Worm (Caenorhabditis elegans): Measurements from ENCODE around the gene srg-67.
A peak's percentile ranks its signal among the peaks of the same experiment; 100 is the strongest.

The srg-67 gene

DNA sequence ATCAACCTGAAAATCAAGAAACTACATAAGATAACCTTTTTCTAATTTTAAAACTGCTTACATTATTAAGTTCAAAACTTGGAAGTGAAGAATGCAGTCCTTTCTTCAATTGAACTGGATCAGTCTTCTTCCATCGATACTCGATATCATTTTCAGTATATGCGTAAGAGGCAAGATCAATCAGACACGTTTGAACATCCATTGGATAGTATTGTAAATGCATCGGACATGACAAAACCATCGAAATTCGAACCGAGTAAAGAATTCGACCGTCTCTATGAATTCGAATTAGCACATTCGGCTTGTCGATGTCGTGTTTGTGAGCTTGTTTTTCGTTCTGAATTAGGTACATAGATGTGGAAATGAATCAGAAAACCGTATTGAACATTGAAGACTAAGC, 12.1 kb downstream of the srg-67 start:
- TF ChIP-seq nhr-43 (tag; optimal IDR thresholded peaks at IDR 0.05; ENCODE audit: poor library complexity, severe bottlenecking) = no peak
- TF ChIP-seq pqm-1 (tag; optimal IDR thresholded peaks at IDR 0.05) = no peak
- TF ChIP-seq nhr-25 (tag; optimal IDR thresholded peaks at IDR 0.05) = no peak
- TF ChIP-seq daf-12 (tag; optimal IDR thresholded peaks at IDR 0.05) = no peak
- no peak for TF ChIP-seq egl-27 (tag; optimal IDR thresholded peaks at IDR 0.05)
- TF ChIP-seq nhr-76 (tag; optimal IDR thresholded peaks at IDR 0.05) = no peak
- TF ChIP-seq elt-1 (tag; optimal IDR thresholded peaks at IDR 0.05) = no peak
- no peak for TF ChIP-seq ztf-4 (tag; optimal IDR thresholded peaks at IDR 0.05)
- no peak for TF ChIP-seq nhr-28 (tag; optimal IDR thresholded peaks at IDR 0.05)
- TF ChIP-seq ZK546.5 (tag; optimal IDR thresholded peaks at IDR 0.05) = no peak

DNA sequence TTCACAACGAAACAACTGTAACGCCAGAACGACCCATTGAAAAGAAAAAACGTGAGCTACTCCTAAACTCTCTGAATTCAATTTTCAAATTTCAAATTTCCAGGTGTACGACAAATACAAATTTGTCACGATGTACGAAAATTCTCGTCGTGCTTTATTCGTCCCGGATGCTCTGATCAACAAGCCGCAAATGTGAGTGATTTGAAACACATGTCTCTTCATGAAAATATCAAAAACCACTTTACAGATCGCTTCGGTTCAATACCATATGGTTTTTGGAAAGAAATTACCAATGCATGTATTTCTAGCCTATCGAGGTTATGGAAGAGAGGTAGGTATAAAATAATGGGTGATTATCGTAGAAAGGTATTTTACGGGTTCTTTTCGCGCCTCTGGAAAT, 15.7 kb downstream of the srg-67 start:
- TF ChIP-seq mdl-1 (tag; optimal IDR thresholded peaks at IDR 0.05) = no peak
- no peak for TF ChIP-seq nhr-11 (tag; optimal IDR thresholded peaks at IDR 0.05)
- TF ChIP-seq nhr-77 (tag; optimal IDR thresholded peaks at IDR 0.05) = no peak

DNA sequence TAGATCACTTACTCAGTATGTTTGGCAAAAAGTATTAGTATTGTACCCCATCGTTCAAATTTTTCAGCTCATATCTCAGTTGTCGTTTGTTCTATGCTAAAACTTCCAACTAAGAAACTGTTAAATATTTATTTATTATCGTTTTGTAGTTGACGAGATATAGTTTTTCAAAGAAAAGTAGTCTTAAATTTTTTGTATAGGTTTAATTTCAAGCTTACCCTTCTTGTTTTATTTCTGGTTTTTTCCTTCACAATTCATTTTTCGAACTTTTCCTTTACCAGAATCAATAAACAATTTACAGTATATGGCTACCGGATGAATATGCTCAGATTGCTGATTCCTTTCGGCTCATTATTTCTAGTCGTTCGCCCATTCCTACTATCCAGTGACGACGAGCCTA, 17.0 kb downstream of the srg-67 start, which contains the start of gene F08F3.1:
Gene F08F3.1, plus strand, starts transcription at position 301 of the 400 bp plus-strand sequence.
- no peak for TF ChIP-seq nhr-237 (tag; optimal IDR thresholded peaks at IDR 0.05)
- no peak for TF ChIP-seq nhr-23 (tag; optimal IDR thresholded peaks at IDR 0.05)
- no peak for TF ChIP-seq hmg-11 (tag; optimal IDR thresholded peaks at IDR 0.05)
- no peak for TF ChIP-seq ztf-4 (tag; optimal IDR thresholded peaks at IDR 0.05)
- TF ChIP-seq daf-12 (tag; optimal IDR thresholded peaks at IDR 0.05) = no peak
- TF ChIP-seq aly-2 (tag; optimal IDR thresholded peaks at IDR 0.05) = no peak
- TF ChIP-seq nhr-43 (tag; optimal IDR thresholded peaks at IDR 0.05; ENCODE audit: poor library complexity, severe bottlenecking) = no peak
- no peak for TF ChIP-seq nhr-76 (tag; optimal IDR thresholded peaks at IDR 0.05)
- TF ChIP-seq ceh-16 (tag; optimal IDR thresholded peaks at IDR 0.05) = no peak
- TF ChIP-seq fkh-2 (tag; optimal IDR thresholded peaks at IDR 0.05) = no peak
- TF ChIP-seq snpc-4 (tag; optimal IDR thresholded peaks at IDR 0.05) = no peak
- TF ChIP-seq lin-39 (tag; optimal IDR thresholded peaks at IDR 0.05) = no peak
- TF ChIP-seq ztf-11 (tag; optimal IDR thresholded peaks at IDR 0.05) = no peak
- TF ChIP-seq nhr-67 (tag; optimal IDR thresholded peaks at IDR 0.05) = no peak
- no peak for TF ChIP-seq lin-15B (tag; optimal IDR thresholded peaks at IDR 0.05)

DNA sequence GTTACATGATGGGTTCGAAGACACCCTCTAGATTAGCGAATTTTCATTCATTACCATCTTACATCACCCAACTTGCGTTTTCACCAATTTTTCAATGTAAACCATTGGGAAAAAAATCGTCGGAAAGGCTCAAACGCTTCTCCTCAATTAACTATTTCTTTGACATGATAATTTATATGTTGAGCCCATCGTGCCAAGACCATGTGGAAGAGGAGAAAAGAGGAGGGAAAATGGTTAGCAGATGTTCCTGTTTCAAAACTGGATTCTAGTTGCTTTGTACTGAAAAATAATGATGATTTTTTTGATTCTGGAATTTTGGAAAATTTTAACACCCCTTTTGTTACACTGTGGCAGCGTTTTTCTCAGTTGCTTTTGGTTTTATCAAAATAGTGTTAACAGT, 18.8 kb downstream of the srg-67 start:
- TF ChIP-seq ceh-82 (tag; optimal IDR thresholded peaks at IDR 0.05) (no peak), ztf-4 (tag; optimal IDR thresholded peaks at IDR 0.05) (no peak), pha-4 (tag; optimal IDR thresholded peaks at IDR 0.05) (no peak), zag-1 (tag; optimal IDR thresholded peaks at IDR 0.05) (no peak), egl-27 (tag; optimal IDR thresholded peaks at IDR 0.05) (no peak), sea-2 (GFP tag; optimal IDR thresholded peaks at IDR 0.05) (no peak), fkh-2 (tag; optimal IDR thresholded peaks at IDR 0.05) (no peak), egl-5 (tag; optimal IDR thresholded peaks at IDR 0.05) (no peak), nhr-67 (tag; optimal IDR thresholded peaks at IDR 0.05) (no peak), nhr-28 (tag; optimal IDR thresholded peaks at IDR 0.05) (no peak), fos-1 (tag; optimal IDR thresholded peaks at IDR 0.05) (no peak), unc-62 (GFP tag; optimal IDR thresholded peaks at IDR 0.05) (no peak), lsy-12 (tag; optimal IDR thresholded peaks at IDR 0.05) (no peak), eor-1 (tag; optimal IDR thresholded peaks at IDR 0.05) (no peak), unc-39 (tag; optimal IDR thresholded peaks at IDR 0.05) (no peak), fkh-10 (GFP tag; optimal IDR thresholded peaks at IDR 0.05) (no peak), ceh-9 (tag; optimal IDR thresholded peaks at IDR 0.05) (no peak), nhr-12 (tag; optimal IDR thresholded peaks at IDR 0.05) (no peak)

DNA sequence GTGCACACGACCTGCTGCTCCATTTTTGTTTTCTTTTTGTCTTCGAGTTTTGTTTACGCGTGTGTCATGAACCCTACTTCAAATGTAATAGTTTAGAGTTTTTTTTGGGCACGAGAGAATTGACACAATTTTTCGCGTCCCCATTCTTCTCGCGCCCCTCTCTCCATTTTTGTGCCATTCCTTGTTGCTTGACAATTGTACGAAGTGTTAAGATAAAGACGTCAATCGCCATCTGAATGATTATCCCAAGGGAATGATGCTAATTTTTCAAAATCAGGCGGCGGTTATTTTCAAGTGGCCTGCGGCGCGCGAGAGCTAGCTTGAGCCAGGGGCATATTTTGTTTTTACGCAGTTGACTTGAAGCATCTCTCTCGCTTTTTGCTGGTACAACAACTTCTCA, 20.4 kb downstream of the srg-67 start:
- TF ChIP-seq nfya-1 (tag; optimal IDR thresholded peaks at IDR 0.05; ENCODE audit: insufficient read depth) (peak; percentile 15), lin-39 (tag; optimal IDR thresholded peaks at IDR 0.05) (peak; percentile 46), skn-1 (tag; optimal IDR thresholded peaks at IDR 0.05) (no peak)
